Worm (Caenorhabditis elegans): ENCODE data around the gene fbxa-78.
"Not testable (repeated sequence)": the region's sequence is repeated elsewhere in the genome, so short reads cannot be mapped to it uniquely, and the experiment has no call there.

The fbxa-78 gene

DNA sequence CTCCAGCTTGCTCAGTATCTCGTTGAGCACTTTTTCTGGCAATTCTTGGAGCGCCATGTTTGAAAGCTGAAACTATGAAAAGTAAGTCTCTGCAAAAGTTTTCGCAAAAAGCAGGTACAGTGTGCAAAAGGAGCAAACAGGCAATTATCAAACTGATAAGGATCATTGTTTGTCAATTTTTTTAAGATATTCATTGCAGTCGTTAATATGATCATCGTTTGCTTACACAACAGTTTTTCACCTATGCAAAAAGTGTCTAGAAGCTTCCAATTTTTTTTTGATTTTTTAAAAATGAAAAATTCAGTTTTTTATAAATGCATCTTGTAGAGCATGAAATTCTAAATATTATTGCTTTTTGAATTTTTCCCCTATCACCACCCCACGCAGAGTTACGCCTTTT is at the start of gene fbxa-78:
Gene fbxa-78 (minus strand): TSS at position 101 of the 400 bp plus-strand sequence.
- TF ChIP-seq dao-5, W03F9.2, him-1 (tag; optimal IDR thresholded peaks at IDR 0.05): not testable (repeated sequence)

DNA sequence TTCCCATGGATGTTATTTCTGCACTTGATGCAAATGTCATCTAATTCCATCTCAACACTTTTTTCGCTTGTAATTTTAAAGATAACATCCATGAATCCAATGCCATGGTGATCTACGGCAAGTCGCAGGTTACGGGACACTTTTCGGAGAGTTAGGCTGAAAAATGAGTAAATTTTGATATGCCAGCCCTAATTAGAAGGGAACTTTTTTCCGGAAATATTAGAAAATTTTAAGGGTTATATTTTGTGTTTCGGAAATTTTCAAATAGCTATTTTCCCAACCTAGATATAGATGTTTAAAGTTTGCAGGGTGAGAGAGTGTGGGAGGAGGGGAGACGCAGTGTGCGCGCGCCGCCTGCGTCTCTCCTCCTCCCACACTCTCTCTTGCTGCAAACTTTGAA is 49.1 kb upstream of the fbxa-78 start:
- no peak for TF ChIP-seq dao-5 (tag; optimal IDR thresholded peaks at IDR 0.05)
- TF ChIP-seq him-1 (tag; optimal IDR thresholded peaks at IDR 0.05), result no peak
- TF ChIP-seq W03F9.2 (tag; optimal IDR thresholded peaks at IDR 0.05), result no peak

DNA sequence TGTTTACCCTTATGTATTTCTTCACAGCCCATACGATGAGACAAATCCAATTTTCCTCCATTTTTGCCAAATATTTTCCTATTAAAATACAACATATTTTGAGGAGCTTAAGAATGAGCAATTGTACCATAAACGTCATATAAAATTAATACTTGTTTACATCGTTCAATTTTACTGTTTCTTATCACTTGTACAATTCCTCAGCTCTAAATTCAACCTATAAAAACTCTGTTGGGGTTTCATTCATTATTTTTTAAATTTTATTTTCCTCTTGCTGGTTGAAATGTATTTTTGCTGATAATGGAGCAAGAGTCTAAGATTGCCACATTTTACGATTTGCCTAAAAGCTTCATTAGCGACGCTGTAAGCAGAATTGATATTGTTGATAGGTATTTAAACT is 45.2 kb upstream of the fbxa-78 start, which contains the start of gene fbxa-75:
Gene fbxa-75 (plus strand): TSS at position 301 of the 400 bp plus-strand sequence.
- TF ChIP-seq dao-5 (tag; optimal IDR thresholded peaks at IDR 0.05) (no peak), W03F9.2 (tag; optimal IDR thresholded peaks at IDR 0.05) (no peak), him-1 (tag; optimal IDR thresholded peaks at IDR 0.05) (no peak)

DNA sequence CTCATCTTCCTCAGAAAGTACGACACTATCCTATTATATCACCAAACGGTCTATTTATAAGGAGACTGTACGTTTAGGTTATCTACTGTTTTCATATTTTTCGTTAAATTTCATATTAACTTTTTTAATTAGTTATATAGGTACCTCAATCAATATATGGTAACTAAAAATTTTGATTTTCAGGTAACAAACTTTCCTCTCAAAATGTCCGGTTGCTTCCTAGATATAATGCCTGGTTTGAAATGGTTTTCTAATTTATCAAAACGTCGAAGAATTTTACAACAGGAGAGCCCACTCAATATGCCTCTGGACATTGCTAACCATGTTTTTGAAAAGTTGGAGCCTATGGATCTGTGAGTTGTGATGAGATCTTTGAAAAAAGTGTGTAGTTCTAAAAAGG is 39.3 kb upstream of the fbxa-78 start, which contains the start of gene fbxa-28:
Gene fbxa-28 (plus strand): TSS at position 301 of the 400 bp plus-strand sequence.
- no peak for TF ChIP-seq dao-5 (tag; optimal IDR thresholded peaks at IDR 0.05)
- no peak for TF ChIP-seq him-1 (tag; optimal IDR thresholded peaks at IDR 0.05)
- no peak for TF ChIP-seq W03F9.2 (tag; optimal IDR thresholded peaks at IDR 0.05)

DNA sequence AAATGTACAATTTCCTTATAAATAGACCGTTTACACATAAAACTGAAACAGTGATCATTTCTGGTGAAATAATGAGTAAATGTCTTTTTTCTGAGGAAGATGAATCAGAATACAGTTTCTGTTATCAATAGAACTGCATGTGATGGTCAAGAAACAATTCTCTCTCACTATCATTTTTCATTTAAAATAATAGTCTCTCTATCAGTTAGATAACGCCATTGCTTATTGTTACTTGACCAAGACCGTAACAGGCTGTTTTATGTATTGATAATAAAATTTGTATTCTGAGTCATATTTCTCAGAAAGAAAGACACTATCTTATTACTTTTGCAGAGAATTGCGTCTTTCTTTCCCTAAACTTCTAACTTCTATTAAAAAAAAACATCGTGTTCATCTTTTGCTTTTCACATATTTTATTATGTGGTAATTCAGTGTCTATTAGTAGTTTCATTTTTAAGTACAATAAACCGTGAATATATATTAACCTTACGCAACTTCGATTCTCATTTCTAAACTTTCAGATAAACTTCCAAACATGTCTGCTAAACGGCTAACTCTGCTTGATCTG is 37.0 kb upstream of the fbxa-78 start, which contains the start of gene fbxa-35:
Gene fbxa-35 (plus strand): TSS at position 518 of the 568 bp plus-strand sequence.
- no peak for TF ChIP-seq W03F9.2 (tag; optimal IDR thresholded peaks at IDR 0.05)
- no peak for TF ChIP-seq dao-5 (tag; optimal IDR thresholded peaks at IDR 0.05)
- TF ChIP-seq him-1 (tag; optimal IDR thresholded peaks at IDR 0.05), result no peak

DNA sequence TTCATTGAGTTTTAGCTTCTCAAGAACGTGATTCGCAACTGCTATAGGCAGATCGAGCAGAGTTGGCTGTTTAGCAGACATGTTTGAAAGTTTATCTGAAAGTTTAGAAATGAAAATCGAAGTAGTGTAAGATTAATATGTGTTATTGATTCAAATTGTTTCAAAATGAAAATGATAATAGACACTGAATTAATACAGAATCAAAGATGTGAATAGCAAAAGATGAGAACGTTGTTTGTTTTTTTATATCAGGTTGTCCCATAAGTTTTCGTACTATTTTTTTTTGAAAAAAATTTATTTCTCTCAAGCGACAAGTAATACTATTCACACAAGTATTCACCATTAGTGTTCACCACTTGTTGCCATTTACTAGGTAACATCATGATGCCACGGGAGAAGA is 34.9 kb upstream of the fbxa-78 start, which contains the start of gene fbxa-36:
Gene fbxa-36 (minus strand): TSS at position 101 of the 400 bp plus-strand sequence.
- no peak for TF ChIP-seq W03F9.2 (tag; optimal IDR thresholded peaks at IDR 0.05)

DNA sequence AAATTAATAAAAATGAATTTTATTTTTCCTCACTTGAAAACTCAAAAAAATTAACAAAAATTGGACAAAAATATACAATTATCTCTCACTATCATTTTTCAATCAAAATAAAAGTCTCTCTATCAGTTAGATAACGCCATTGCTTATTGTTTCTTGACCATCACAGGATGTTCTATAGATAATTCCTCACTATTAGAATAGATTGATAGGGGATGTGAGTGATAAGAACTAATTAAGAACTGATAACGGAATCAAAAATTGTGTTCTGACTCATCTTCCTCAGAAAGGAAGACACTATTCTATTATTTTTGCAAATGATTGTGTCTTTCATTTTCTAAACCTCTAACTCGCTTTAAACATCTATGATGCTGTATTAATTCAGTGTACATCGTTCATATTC is 30.9 kb upstream of the fbxa-78 start:
- TF ChIP-seq him-1 (tag; optimal IDR thresholded peaks at IDR 0.05) (no peak), W03F9.2 (tag; optimal IDR thresholded peaks at IDR 0.05) (no peak), dao-5 (tag; optimal IDR thresholded peaks at IDR 0.05) (no peak)

DNA sequence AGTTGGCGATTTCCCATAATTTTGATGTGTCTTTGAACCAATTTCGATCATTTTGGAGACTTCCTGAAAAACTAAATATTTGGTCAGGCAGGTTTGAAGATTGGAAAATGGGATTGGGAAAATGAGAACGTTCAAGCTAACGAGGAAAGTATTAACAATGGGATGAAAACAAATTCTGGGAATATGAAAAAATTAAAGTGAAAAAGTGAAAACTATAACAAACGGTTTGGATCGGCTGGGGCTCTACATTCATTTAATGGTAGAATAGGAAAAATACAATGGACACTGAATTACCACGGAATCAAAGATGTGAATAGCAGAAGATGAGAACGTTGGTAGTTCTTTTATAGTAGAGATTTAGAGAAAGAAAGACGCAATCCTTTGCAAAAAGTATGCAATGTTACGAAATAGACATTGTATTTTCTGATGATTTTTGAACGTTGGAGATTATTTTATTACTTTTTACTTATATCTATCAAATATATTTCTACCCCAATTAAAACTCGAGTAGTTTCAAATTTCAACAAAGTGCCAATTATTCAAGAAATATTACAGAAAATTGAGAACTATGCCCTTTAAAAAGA is 30.3 kb upstream of the fbxa-78 start, which contains the start of gene fbxa-50:
Gene fbxa-50 (minus strand): TSS at position 51 of the 584 bp plus-strand sequence.
- no peak for TF ChIP-seq W03F9.2 (tag; optimal IDR thresholded peaks at IDR 0.05)
- TF ChIP-seq dao-5 (tag; optimal IDR thresholded peaks at IDR 0.05), result no peak
- TF ChIP-seq him-1 (tag; optimal IDR thresholded peaks at IDR 0.05), result no peak

DNA sequence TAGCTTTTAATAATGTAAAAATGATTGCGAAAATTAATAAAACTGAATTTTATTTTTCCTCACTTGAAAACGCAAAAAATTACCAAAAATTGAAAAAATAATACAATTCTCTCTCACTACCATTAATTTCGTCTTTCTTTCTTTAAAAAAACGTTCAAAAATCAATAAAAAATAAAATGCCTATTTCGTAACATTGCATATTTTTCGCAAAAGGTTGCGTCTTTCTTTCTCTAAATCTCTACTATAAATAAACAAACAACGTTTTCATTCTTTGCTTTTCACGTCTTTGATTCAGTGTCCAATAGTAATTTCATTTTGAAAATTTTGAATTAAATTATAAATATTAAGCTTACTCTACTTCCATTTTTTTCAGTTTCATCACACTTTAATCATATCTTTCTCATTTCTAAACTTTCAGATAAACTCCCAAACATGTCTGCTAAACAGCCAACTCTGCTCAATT is 26.4 kb upstream of the fbxa-78 start, which contains the start of gene fbxa-37:
Gene fbxa-37 (plus strand): TSS at position 413 of the 463 bp plus-strand sequence.
- TF ChIP-seq dao-5 (tag; optimal IDR thresholded peaks at IDR 0.05) (no peak), him-1 (tag; optimal IDR thresholded peaks at IDR 0.05) (no peak), W03F9.2 (tag; optimal IDR thresholded peaks at IDR 0.05) (no peak)

DNA sequence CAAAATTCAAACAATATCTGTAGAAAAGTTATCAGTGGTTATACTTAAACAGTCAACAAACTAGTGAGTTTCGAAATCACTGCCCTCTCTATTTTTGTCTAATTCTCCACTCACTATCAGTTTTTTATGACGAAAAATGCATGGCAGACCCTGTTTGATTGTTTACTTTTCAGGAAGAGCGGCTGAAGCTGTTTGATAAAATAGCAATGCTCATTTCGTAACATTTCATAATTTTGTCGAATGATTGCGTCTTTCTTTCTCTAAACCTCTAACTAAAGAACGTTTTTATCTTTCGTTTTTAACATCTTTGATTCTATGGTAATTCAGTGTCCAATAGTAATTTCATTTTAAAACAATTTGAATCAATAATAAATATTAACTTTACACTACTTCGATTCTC is 20.9 kb upstream of the fbxa-78 start:
- TF ChIP-seq W03F9.2 (tag; optimal IDR thresholded peaks at IDR 0.05) (no peak), dao-5 (tag; optimal IDR thresholded peaks at IDR 0.05) (no peak), him-1 (tag; optimal IDR thresholded peaks at IDR 0.05) (no peak)

DNA sequence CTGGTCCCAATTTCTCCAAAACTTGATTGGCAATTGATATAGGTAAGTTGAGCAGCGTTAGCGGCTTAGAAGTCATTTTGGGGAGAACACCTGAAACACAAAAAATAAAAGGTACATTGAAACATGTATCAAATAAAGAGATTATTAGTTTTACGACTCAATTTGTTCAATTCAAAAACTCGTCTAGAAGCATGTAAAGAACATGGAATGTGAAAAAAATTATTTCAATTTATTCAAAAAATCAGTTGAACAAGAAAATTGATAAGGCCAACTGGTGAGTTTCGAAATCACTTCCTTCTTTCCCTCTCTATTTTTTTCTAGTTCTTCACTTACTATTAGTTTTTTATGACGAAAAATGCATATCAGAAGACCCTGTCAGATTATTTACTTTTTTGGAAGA is 17.3 kb upstream of the fbxa-78 start, which contains the start of gene fbxa-30:
Gene fbxa-30 (minus strand): TSS at position 101 of the 400 bp plus-strand sequence.
- TF ChIP-seq W03F9.2 (tag; optimal IDR thresholded peaks at IDR 0.05) (no peak), him-1 (tag; optimal IDR thresholded peaks at IDR 0.05) (no peak), dao-5 (tag; optimal IDR thresholded peaks at IDR 0.05) (no peak)

DNA sequence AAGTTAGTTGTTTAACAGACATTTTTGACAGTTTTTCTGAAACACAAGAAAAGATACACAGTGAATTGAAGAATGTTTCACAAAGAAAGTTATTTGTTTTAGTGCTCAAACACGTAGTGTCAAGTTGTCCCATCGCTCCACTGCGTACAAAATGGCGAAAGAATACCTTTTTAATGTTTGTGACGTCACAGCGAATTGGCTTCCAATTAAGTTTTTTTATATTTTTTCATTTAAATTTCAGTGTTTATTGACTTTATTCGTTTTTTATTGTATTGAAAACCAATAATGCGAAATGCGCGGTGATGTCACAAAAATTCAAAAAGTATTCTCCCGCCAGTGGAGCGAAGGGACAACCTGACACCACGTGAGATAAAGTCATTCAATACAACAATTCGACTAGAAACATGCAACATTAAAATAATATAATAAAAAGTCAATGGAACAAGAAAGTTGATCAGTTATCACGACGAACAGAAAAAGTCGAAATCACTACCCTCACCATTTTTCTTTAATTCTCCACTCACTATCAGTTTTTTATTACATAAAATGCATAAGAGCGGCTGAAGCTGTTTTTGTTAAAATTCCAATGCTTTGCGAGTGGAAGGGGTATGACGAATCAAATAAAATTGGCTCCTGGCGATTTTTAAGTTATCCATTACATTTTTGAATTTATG is 15.5 kb upstream of the fbxa-78 start, which contains the start of gene fbxa-29:
Gene fbxa-29 (minus strand): TSS at position 51 of the 674 bp plus-strand sequence.
- TF ChIP-seq dao-5 (tag; optimal IDR thresholded peaks at IDR 0.05) (no peak), W03F9.2 (tag; optimal IDR thresholded peaks at IDR 0.05) (no peak), him-1 (tag; optimal IDR thresholded peaks at IDR 0.05) (no peak)

DNA sequence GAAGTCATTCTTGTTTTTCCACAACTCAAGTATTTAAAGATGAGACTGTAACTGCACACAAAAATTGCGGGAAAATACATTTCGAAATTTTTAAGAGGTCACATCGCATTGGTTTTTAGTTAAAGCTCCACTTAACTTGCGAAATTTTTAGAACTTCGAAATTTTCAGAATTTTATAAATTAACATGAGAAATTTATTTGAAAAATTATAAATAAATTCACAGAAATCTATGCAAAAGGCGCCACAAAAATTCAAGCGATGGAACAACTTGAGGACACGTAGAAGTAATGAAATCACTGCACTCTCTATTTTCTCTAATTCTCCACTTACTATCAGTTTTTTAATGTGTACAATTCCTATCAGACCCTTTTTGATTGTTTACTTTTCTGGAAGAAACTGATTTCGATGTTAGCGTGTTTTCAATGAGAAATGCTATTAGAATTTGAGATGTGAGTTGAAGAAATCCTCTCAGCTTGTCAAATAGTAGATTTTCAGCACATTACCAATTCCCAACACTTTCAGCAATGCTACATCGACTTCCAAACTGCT is 13.2 kb upstream of the fbxa-78 start, which contains the start of gene fbxa-31:
Gene fbxa-31 (minus strand): TSS at position 51 of the 549 bp plus-strand sequence.
- TF ChIP-seq W03F9.2 (tag; optimal IDR thresholded peaks at IDR 0.05) (no peak), dao-5 (tag; optimal IDR thresholded peaks at IDR 0.05) (no peak), him-1 (tag; optimal IDR thresholded peaks at IDR 0.05) (no peak)

Measured in whole organism, L4/young adult.